Fruit fly (Drosophila melanogaster) whole organism, embryonic: ENCODE results near the gene Hf.

Experiments used
- Ada2b ChIP-seq: fragments of 200-800 bp; sonication (Bioruptor generic); IDR thresholded peaks from 2 replicates; pipeline ENCODE4 v1.3.6; 2022; ENCODE audit warnings: missing biosample characterization, missing genetic modification characterization
- Adf1 ChIP-seq: fragments of 200-800 bp; sonication (Bioruptor generic); IDR thresholded peaks from 2 replicates; pipeline ENCODE4 v1.3.6; 2022; ENCODE audit warnings: missing biosample characterization, missing genetic modification characterization
- CG13287 ChIP-seq: fragments of 200-800 bp; sonication (Bioruptor generic); IDR thresholded peaks from 2 replicates; pipeline ENCODE4 v1.3.6; 2022; ENCODE audit warnings: missing biosample characterization, missing genetic modification characterization; ENCODE audit not compliant: partially characterized antibody
- CG15269 ChIP-seq: fragments of 200-800 bp; sonication (Bioruptor generic); optimal IDR thresholded peaks from 2 replicates; lab custom pipeline; 2018; ENCODE audit warnings: missing biosample characterization, mild to moderate bottlenecking, missing genetic modification characterization, moderate library complexity
- CG17612 ChIP-seq: fragments of 200-800 bp; sonication (Bioruptor generic); IDR thresholded peaks from 2 replicates; pipeline ENCODE4 v1.3.6; 2022; ENCODE audit warnings: missing biosample characterization, missing genetic modification characterization
- CG17912 ChIP-seq: fragments of 200-800 bp; sonication (Bioruptor generic); optimal IDR thresholded peaks from 2 replicates; lab custom pipeline; 2018; ENCODE audit warnings: missing biosample characterization, mild to moderate bottlenecking, missing genetic modification characterization
- CG18011 ChIP-seq: fragments of 200-800 bp; sonication (Bioruptor generic); optimal IDR thresholded peaks from 2 replicates; lab custom pipeline; 2017; ENCODE audit warnings: missing biosample characterization, missing genetic modification characterization, mild to moderate bottlenecking, moderate library complexity, missing genotype
- CG31365 ChIP-seq: fragments of 200-800 bp; sonication (Bioruptor generic); optimal IDR thresholded peaks from 2 replicates; lab custom pipeline; 2018; ENCODE audit warnings: missing biosample characterization, mild to moderate bottlenecking, missing genetic modification characterization
- CG3163 ChIP-seq: fragments of 200-800 bp; sonication (Bioruptor generic); optimal IDR thresholded peaks from 3 replicates; lab custom pipeline; 2016; ENCODE audit warnings: missing biosample characterization, missing genetic modification characterization
- CG32532 ChIP-seq: fragments of 200-800 bp; sonication (Bioruptor generic); IDR thresholded peaks from 2 replicates; pipeline ENCODE4 v1.3.6; 2022; ENCODE audit warnings: missing biosample characterization, missing genetic modification characterization
- CG32767 ChIP-seq: fragments of 200-800 bp; sonication (Bioruptor generic); IDR thresholded peaks from 2 replicates; pipeline ENCODE4 v1.3.6; 2022; ENCODE audit warnings: missing biosample characterization, missing genetic modification characterization
- CG33557 ChIP-seq: fragments of 200-800 bp; sonication (Bioruptor generic); optimal IDR thresholded peaks from 2 replicates; lab custom pipeline; 2019; ENCODE audit warnings: missing biosample characterization, mild to moderate bottlenecking, missing genetic modification characterization, moderate library complexity
- CG3407 ChIP-seq: fragments of 200-800 bp; sonication (Bioruptor generic); optimal IDR thresholded peaks from 2 replicates; lab custom pipeline; 2018; ENCODE audit warnings: missing biosample characterization, mild to moderate bottlenecking, missing genetic modification characterization
- CG34376 ChIP-seq: fragments of 200-800 bp; sonication (Bioruptor generic); optimal IDR thresholded peaks from 2 replicates; lab custom pipeline; 2018; ENCODE audit warnings: missing biosample characterization, mild to moderate bottlenecking, missing genetic modification characterization
- CG4328 ChIP-seq: fragments of 200-800 bp; sonication (Bioruptor generic); optimal IDR thresholded peaks from 3 replicates; lab custom pipeline; 2017; ENCODE audit warnings: missing biosample characterization, missing genetic modification reagents, missing genetic modification characterization
- CG5245 ChIP-seq: fragments of 200-800 bp; sonication (Bioruptor generic); optimal IDR thresholded peaks from 3 replicates; lab custom pipeline; 2016; ENCODE audit warnings: missing biosample characterization, missing genetic modification characterization
- CG6254 ChIP-seq: fragments of 200-800 bp; sonication (Bioruptor generic); optimal IDR thresholded peaks from 3 replicates; lab custom pipeline; 2017; ENCODE audit warnings: mild to moderate bottlenecking, missing biosample characterization, missing genetic modification reagents, missing genetic modification characterization
- CG6683 ChIP-seq: fragments of 200-800 bp; sonication (Bioruptor generic); optimal IDR thresholded peaks from 2 replicates; lab custom pipeline; 2017; ENCODE audit warnings: missing biosample characterization, mild to moderate bottlenecking, missing genetic modification characterization, missing genetic modification reagents
- CG7556 ChIP-seq: fragments of 200-800 bp; sonication (Bioruptor generic); optimal IDR thresholded peaks from 2 replicates; lab custom pipeline; 2017; ENCODE audit warnings: missing biosample characterization, mild to moderate bottlenecking, missing genetic modification characterization
- CG9437 ChIP-seq: fragments of 200-800 bp; sonication (Bioruptor generic); optimal IDR thresholded peaks from 2 replicates; lab custom pipeline; 2018; ENCODE audit warnings: missing biosample characterization, mild to moderate bottlenecking, missing genetic modification characterization
- CG9876 ChIP-seq: fragments of 200-800 bp; sonication (Bioruptor generic); optimal IDR thresholded peaks from 2 replicates; lab custom pipeline; 2016; ENCODE audit warnings: missing biosample characterization, missing genetic modification characterization
- H2.0 ChIP-seq: fragments of 200-800 bp; sonication (Bioruptor generic); IDR thresholded peaks from 2 replicates; pipeline ENCODE4 v1.3.6; 2022; ENCODE audit warnings: missing biosample characterization, missing genetic modification characterization
- Hey ChIP-seq: fragments of 200-800 bp; sonication (Bioruptor generic); optimal IDR thresholded peaks from 3 replicates; lab custom pipeline; 2018; ENCODE audit warnings: missing biosample characterization, mild to moderate bottlenecking, missing genetic modification characterization
- MBD-R2 ChIP-seq: fragments of 200-800 bp; sonication (Bioruptor generic); IDR thresholded peaks from 2 replicates; pipeline ENCODE4 v1.3.6; 2022; ENCODE audit warnings: missing biosample characterization, missing genetic modification characterization
- Max ChIP-seq: fragments of 200-800 bp; sonication (Bioruptor generic); optimal IDR thresholded peaks from 2 replicates; lab custom pipeline; 2016; ENCODE audit warnings: missing biosample characterization, mild to moderate bottlenecking, missing genetic modification characterization
- Myb ChIP-seq: fragments of 200-800 bp; sonication (Bioruptor generic); optimal IDR thresholded peaks from 2 replicates; lab custom pipeline; 2016; ENCODE audit warnings: missing biosample characterization, missing genetic modification characterization
- NC2β ChIP-seq: fragments of 200-800 bp; sonication (Bioruptor generic); optimal IDR thresholded peaks from 2 replicates; lab custom pipeline; 2016; ENCODE audit warnings: missing biosample characterization, missing genetic modification characterization
- Ptx1 ChIP-seq: fragments of 200-800 bp; sonication (Bioruptor generic); IDR thresholded peaks from 2 replicates; pipeline ENCODE4 v1.3.6; 2022; ENCODE audit warnings: missing biosample characterization, missing genetic modification characterization
- Ravus ChIP-seq: fragments of 200-800 bp; sonication (Bioruptor generic); IDR thresholded peaks from 2 replicates; pipeline ENCODE4 v1.3.6; 2022; ENCODE audit warnings: missing biosample characterization, missing genetic modification characterization
- Rfx ChIP-seq: fragments of 200-800 bp; sonication (Bioruptor generic); IDR thresholded peaks from 2 replicates; pipeline ENCODE4 v1.3.6; 2022; ENCODE audit warnings: missing biosample characterization, missing genetic modification characterization
- ap ChIP-seq: fragments of 200-800 bp; sonication (Bioruptor generic); IDR thresholded peaks from 2 replicates; pipeline ENCODE4 v1.3.6; 2022; ENCODE audit warnings: missing biosample characterization, missing genetic modification characterization
- btn ChIP-seq: fragments of 200-800 bp; sonication (Bioruptor generic); optimal IDR thresholded peaks from 2 replicates; lab custom pipeline; 2016; ENCODE audit warnings: missing biosample characterization, missing genetic modification characterization
- chinmo ChIP-seq: fragments of 200-800 bp; sonication (Bioruptor generic); IDR thresholded peaks from 4 replicates; pipeline ENCODE4 v1.3.6; 2022; ENCODE audit warnings: missing biosample characterization, missing genetic modification characterization; ENCODE audit not compliant: partially characterized antibody
- chm ChIP-seq: fragments of 200-800 bp; sonication (Bioruptor generic); IDR thresholded peaks from 2 replicates; pipeline ENCODE4 v1.3.6; 2022; ENCODE audit warnings: missing biosample characterization, missing genetic modification characterization
- ci ChIP-seq: fragments of 200-800 bp; sonication (Bioruptor generic); IDR thresholded peaks from 3 replicates; pipeline ENCODE4 v1.3.6; 2022; ENCODE audit warnings: missing biosample characterization, missing genetic modification characterization
- cwo ChIP-seq: fragments of 200-800 bp; sonication (Bioruptor generic); optimal IDR thresholded peaks from 3 replicates; lab custom pipeline; 2017; ENCODE audit warnings: missing biosample characterization, missing genetic modification characterization, mild to moderate bottlenecking, moderate library complexity, missing genetic modification reagents
- dati ChIP-seq: fragments of 200-800 bp; sonication (Bioruptor generic); IDR thresholded peaks from 2 replicates; pipeline ENCODE4 v1.3.6; 2022; ENCODE audit warnings: missing biosample characterization, missing genetic modification characterization
- eve ChIP-seq, 2 experiments: fragments of >200 bp; optimal IDR thresholded peaks; 2 replicates each; lab custom pipeline; 2017; ENCODE audit warnings: missing biosample characterization in 2 of 2, missing genetic modification characterization in 2 of 2
- ewg ChIP-seq: fragments of 200-800 bp; sonication (Bioruptor generic); optimal IDR thresholded peaks from 3 replicates; lab custom pipeline; 2017; ENCODE audit warnings: mild to moderate bottlenecking, missing biosample characterization, missing genetic modification reagents, missing genetic modification characterization
- gsb-n ChIP-seq: fragments of 200-800 bp; sonication (Bioruptor generic); optimal IDR thresholded peaks from 3 replicates; lab custom pipeline; 2018; ENCODE audit warnings: missing biosample characterization, mild to moderate bottlenecking, missing genetic modification characterization
- gt ChIP-seq: fragments of 200-800 bp; sonication (Bioruptor generic); IDR thresholded peaks from 2 replicates; pipeline ENCODE4 v1.3.6; 2022; ENCODE audit warnings: missing biosample characterization, missing genetic modification characterization
- hth ChIP-seq: fragments of >200 bp; optimal IDR thresholded peaks from 2 replicates; lab custom pipeline; 2017; ENCODE audit warnings: inconsistent platforms
- jing ChIP-seq: fragments of 200-800 bp; sonication (Bioruptor generic); optimal IDR thresholded peaks from 2 replicates; lab custom pipeline; 2018; ENCODE audit warnings: missing biosample characterization, mild to moderate bottlenecking, missing genetic modification characterization
- kay ChIP-seq: fragments of 200-800 bp; sonication (Bioruptor generic); optimal IDR thresholded peaks from 2 replicates; lab custom pipeline; 2016; ENCODE audit warnings: missing biosample characterization, missing genetic modification characterization
- pan ChIP-seq, 4 experiments: fragments of >200 bp in 3 of 4; fragments of 200-800 bp in 1 of 4; sonication (Bioruptor generic) in 1 of 4; optimal IDR thresholded peaks in 3 of 4; IDR thresholded peaks in 1 of 4; 2 replicates each; pipeline versions ENCODE4 v1.3.6 to Lab custom; 2017 to 2022; ENCODE audit warnings: missing biosample characterization in 2 of 4, missing genetic modification characterization in 2 of 4, mixed read lengths in 1 of 4
- ranshi ChIP-seq: fragments of 200-800 bp; sonication (Bioruptor generic); IDR thresholded peaks from 2 replicates; pipeline ENCODE4 v1.3.6; 2022; ENCODE audit warnings: missing biosample characterization, missing genetic modification characterization
- scrt ChIP-seq: fragments of 200-800 bp; sonication (Bioruptor generic); optimal IDR thresholded peaks from 2 replicates; lab custom pipeline; 2018; ENCODE audit warnings: missing biosample characterization, mild to moderate bottlenecking, missing genetic modification characterization, moderate library complexity
- tll ChIP-seq, 2 experiments: fragments of 200-800 bp in 1 of 2; fragments of >200 bp in 1 of 2; sonication (Bioruptor generic) in 1 of 2; optimal IDR thresholded peaks; 2 replicates each; lab custom pipeline; 2017 to 2019; ENCODE audit warnings: missing biosample characterization in 2 of 2, missing genetic modification characterization in 2 of 2, mild to moderate bottlenecking in 1 of 2, moderate library complexity in 1 of 2
- vvl ChIP-seq: fragments of 200-800 bp; sonication (Bioruptor generic); IDR thresholded peaks from 2 replicates; pipeline ENCODE4 v1.3.6; 2022; ENCODE audit warnings: missing biosample characterization, missing genetic modification characterization

Gene Hf

DNA sequence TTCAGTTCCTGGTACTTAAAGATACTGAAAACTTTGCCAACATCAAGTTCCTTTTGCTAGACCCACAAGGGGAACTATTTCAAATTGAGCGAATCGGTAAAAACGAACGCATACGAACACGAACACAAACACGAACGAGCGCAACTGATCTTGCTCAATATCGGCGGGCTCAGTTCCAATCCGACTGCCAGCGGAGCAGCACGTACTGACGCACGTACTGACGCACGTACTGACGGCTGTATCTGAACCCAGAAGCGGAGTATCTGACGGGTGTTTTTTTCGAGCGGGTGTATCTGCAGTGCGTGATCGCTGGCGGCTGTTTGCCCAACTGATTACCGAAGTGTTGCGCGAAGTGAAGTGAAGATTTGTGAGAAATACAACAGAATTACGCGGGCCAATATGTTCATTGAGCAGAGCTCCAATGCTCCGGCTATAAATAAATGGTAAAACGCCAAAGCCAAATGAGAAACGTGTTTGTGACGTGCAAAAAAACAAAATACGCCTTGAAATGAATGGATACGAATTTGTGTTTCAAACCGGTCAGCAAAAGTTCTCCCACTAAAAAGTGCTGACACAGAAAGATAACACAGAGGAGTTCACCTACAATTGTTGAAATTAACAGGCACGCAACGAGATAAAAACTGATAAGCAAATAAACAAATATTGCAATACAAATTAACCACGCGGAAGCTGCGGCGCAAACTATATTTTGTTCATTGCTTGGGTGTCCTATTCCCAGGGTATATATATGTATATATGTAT lies 32.2 kb downstream of the Hf start (continued):
- TF ChIP-seq tll (GFP tag; optimal IDR thresholded peaks at IDR 0.05; lab: Kevin White, UChicago) (no peak), CG17912 (GFP tag; lab: Kevin White, UChicago) (peak; percentile 19), Myb (GFP tag; lab: Kevin White, UChicago) (no peak), H2.0 (GFP tag; lab: Robert Waterston, UW) (0 out of 2 replicates have a peak, but pooled peaks have one; percentile 13), CG6254 (GFP tag; lab: Kevin White, UChicago) (no peak), CG6683 (GFP tag; lab: Kevin White, UChicago) (no peak), CG32532 (GFP tag; lab: Robert Waterston, UW) (peak; percentile 17; the same call in 1 of the 2 replicates), CG9876 (GFP tag; lab: Kevin White, UChicago) (no peak), ci (peak; percentile 80; the same call in 2 of the 3 replicates), kay (GFP tag; lab: Kevin White, UChicago) (no peak), gt (GFP tag; lab: Robert Waterston, UW) (no peak), chinmo (GFP tag; lab: Robert Waterston, UW) (peak; percentile 97), cwo (GFP tag; lab: Kevin White, UChicago) (peak; percentile 44), CG33557 (GFP tag; lab: Kevin White, UChicago) (no peak), Ada2b (GFP tag; lab: Robert Waterston, UW) (no peak), CG15269 (tag; lab: Kevin White, UChicago) (peak; percentile 49), gsb-n (tag; lab: Kevin White, UChicago) (no peak), MBD-R2 (no peak), ewg (no peak), Adf1 (GFP tag; lab: Robert Waterston, UW) (peak; percentile 58; the same call in 1 of the 2 replicates), Ptx1 (no peak), CG18011 (GFP tag; lab: Kevin White, UChicago) (no peak), hth (lab: Kevin White, UChicago) (no peak), ranshi (GFP tag; lab: Robert Waterston, UW) (no peak; the same call in 1 of the 2 replicates), btn (no peak), CG3163 (peak; percentile 16), jing (GFP tag; lab: Kevin White, UChicago) (peak; percentile 26), CG32767 (peak; percentile 23; the same call in 1 of the 2 replicates), vvl (GFP tag; lab: Robert Waterston, UW) (peak; percentile 70), Ravus (GFP tag; lab: Robert Waterston, UW) (no peak), CG3407 (GFP tag; lab: Kevin White, UChicago) (no peak), Rfx (GFP tag; lab: Robert Waterston, UW) (peak; percentile 55), CG13287 (peak; percentile 63; the same call in 1 of the 2 replicates), chm (GFP tag; lab: Robert Waterston, UW) (peak; percentile 79), dati (GFP tag; lab: Robert Waterston, UW) (no peak), Hey (tag; lab: Kevin White, UChicago) (peak; percentile 45), CG34376 (peak; percentile 43), NC2β (GFP tag; lab: Kevin White, UChicago) (no peak), CG17612 (GFP tag; lab: Robert Waterston, UW) (no peak), CG5245 (GFP tag; lab: Kevin White, UChicago) (no peak), ap (no peak), CG31365 (tag; lab: Kevin White, UChicago) (no peak), CG9437 (no peak), eve (GFP tag; optimal IDR thresholded peaks at IDR 0.05; lab: Kevin White, UChicago) (peak in 1 of 2 experiments; percentile 5), pan (optimal IDR thresholded peaks at IDR 0.05; lab: Kevin White, UChicago) (no peak), pan (GFP tag; optimal IDR thresholded peaks at IDR 0.05 in 1 of 2, IDR thresholded peaks at IDR 0.05 in 1 of 2) (peak in 1 of 2 experiments; percentile 33), CG4328 (GFP tag; lab: Kevin White, UChicago) (no peak), scrt (GFP tag; lab: Kevin White, UChicago) (peak; percentile 16), Max (GFP tag; lab: Kevin White, UChicago) (no peak), CG7556 (GFP tag; lab: Kevin White, UChicago) (no peak)
